Worm (Caenorhabditis elegans) whole organism, L2 larva: ENCODE data around the gene drh-1.

Source experiments
- C34F6.9 ChIP-seq: fragments of 150-350 bp; optimal IDR thresholded peaks from 2 replicates; lab custom pipeline; 2014; ENCODE audit warnings: missing biosample characterization, missing genetic modification characterization
- F13H6.1 ChIP-seq: sonication (generic microtip); optimal IDR thresholded peaks from 2 replicates; lab custom pipeline; 2016; ENCODE audit warnings: missing genetic modification characterization, missing compliant biosample characterization
- R02D3.7 ChIP-seq: fragments of 150-350 bp; optimal IDR thresholded peaks from 2 replicates; lab custom pipeline; 2014; ENCODE audit warnings: missing biosample characterization, missing genetic modification characterization
- Y55F3AM.14 ChIP-seq: fragments of 200-800 bp; sonication (Bioruptor generic); optimal IDR thresholded peaks from 2 replicates; lab custom pipeline; 2018; ENCODE audit warnings: mild to moderate bottlenecking, missing genetic modification characterization, missing compliant biosample characterization
- alr-1 ChIP-seq: fragments of 150-350 bp; optimal IDR thresholded peaks from 2 replicates; lab custom pipeline; 2014; ENCODE audit warnings: missing biosample characterization, missing genetic modification characterization
- ama-1 ChIP-seq: fragments of 150-350 bp; optimal IDR thresholded peaks from 2 replicates; lab custom pipeline; 2018; ENCODE audit warnings: inconsistent platforms
- blmp-1 ChIP-seq: sonication (generic microtip); optimal IDR thresholded peaks from 2 replicates; lab custom pipeline; 2017; ENCODE audit warnings: missing genetic modification characterization, mild to moderate bottlenecking, missing compliant biosample characterization, antibody characterized with exemption, moderate library complexity; ENCODE audit not compliant: insufficient read depth
- ceh-16 ChIP-seq: fragments of 150-350 bp; optimal IDR thresholded peaks from 2 replicates; lab custom pipeline; 2014; ENCODE audit warnings: missing biosample characterization, missing genetic modification characterization
- ceh-82 ChIP-seq: fragments of 150-350 bp; optimal IDR thresholded peaks from 2 replicates; lab custom pipeline; 2014; ENCODE audit warnings: missing biosample characterization, missing genetic modification characterization
- crh-2 ChIP-seq: sonication (generic microtip); optimal IDR thresholded peaks from 2 replicates; lab custom pipeline; 2017; ENCODE audit warnings: missing biosample characterization, missing genetic modification characterization
- dmd-4 ChIP-seq: sonication (generic microtip); optimal IDR thresholded peaks from 2 replicates; lab custom pipeline; 2017; ENCODE audit warnings: missing biosample characterization, missing genetic modification characterization
- egl-27 ChIP-seq: sonication (generic microtip); optimal IDR thresholded peaks from 3 replicates; lab custom pipeline; 2017; ENCODE audit warnings: missing biosample characterization, missing genetic modification reagents, missing genetic modification characterization
- elt-3 ChIP-seq: sonication (generic microtip); optimal IDR thresholded peaks from 2 replicates; lab custom pipeline; 2017; ENCODE audit warnings: missing biosample characterization, missing genetic modification characterization
- fos-1 ChIP-seq: fragments of 150-350 bp; optimal IDR thresholded peaks from 2 replicates; lab custom pipeline; 2014; ENCODE audit warnings: missing biosample characterization, missing genetic modification characterization
- gmeb-1 ChIP-seq: fragments of 150-350 bp; optimal IDR thresholded peaks from 2 replicates; lab custom pipeline; 2014; ENCODE audit warnings: missing biosample characterization, missing genetic modification characterization
- lin-11 ChIP-seq: fragments of 150-350 bp; sonication (generic microtip); optimal IDR thresholded peaks from 2 replicates; lab custom pipeline; 2014; ENCODE audit warnings: missing biosample characterization, missing genetic modification characterization, inconsistent platforms, mixed read lengths
- lin-13 ChIP-seq: fragments of 150-350 bp; optimal IDR thresholded peaks from 2 replicates; lab custom pipeline; 2014; ENCODE audit warnings: missing biosample characterization, missing genetic modification reagents, missing genetic modification characterization
- lin-39 ChIP-seq: fragments of 150-350 bp; optimal IDR thresholded peaks from 2 replicates; lab custom pipeline; 2014; ENCODE audit warnings: missing biosample characterization, missing genetic modification reagents, missing genetic modification characterization
- lsy-2 ChIP-seq, 2 experiments: fragments of 150-350 bp in 1 of 2; sonication (generic microtip) in 1 of 2; optimal IDR thresholded peaks; 2 replicates each; lab custom pipeline; 2014 to 2017; ENCODE audit warnings: missing biosample characterization in 2 of 2, missing genetic modification characterization in 2 of 2
- mab-5 ChIP-seq: fragments of 150-350 bp; optimal IDR thresholded peaks from 2 replicates; lab custom pipeline; 2014; ENCODE audit warnings: missing biosample characterization, missing genetic modification characterization
- mbf-1 ChIP-seq: sonication (generic microtip); optimal IDR thresholded peaks from 2 replicates; lab custom pipeline; 2017; ENCODE audit warnings: missing biosample characterization, missing genetic modification characterization
- mdl-1 ChIP-seq, 2 experiments: fragments of 150-350 bp in 1 of 2; sonication (generic microtip) in 1 of 2; optimal IDR thresholded peaks; 2 replicates each; lab custom pipeline; 2017; ENCODE audit warnings: missing biosample characterization in 2 of 2, missing genetic modification characterization in 2 of 2
- nhr-10 ChIP-seq: sonication (generic microtip); optimal IDR thresholded peaks from 2 replicates; lab custom pipeline; 2017; ENCODE audit warnings: missing biosample characterization, missing genetic modification characterization
- nhr-11 ChIP-seq: fragments of 150-350 bp; optimal IDR thresholded peaks from 2 replicates; lab custom pipeline; 2014; ENCODE audit warnings: missing biosample characterization, missing genetic modification characterization
- nhr-12 ChIP-seq: fragments of 150-350 bp; optimal IDR thresholded peaks from 2 replicates; lab custom pipeline; 2014; ENCODE audit warnings: missing biosample characterization, missing genetic modification characterization
- nhr-21 ChIP-seq: fragments of 150-350 bp; optimal IDR thresholded peaks from 2 replicates; lab custom pipeline; 2014; ENCODE audit warnings: missing biosample characterization, missing genetic modification characterization
- nhr-23 ChIP-seq: fragments of 150-350 bp; optimal IDR thresholded peaks from 2 replicates; lab custom pipeline; 2014; ENCODE audit warnings: missing biosample characterization, missing genetic modification reagents, missing genetic modification characterization
- nhr-237 ChIP-seq: fragments of 150-350 bp; optimal IDR thresholded peaks from 2 replicates; lab custom pipeline; 2014; ENCODE audit warnings: missing biosample characterization, missing genetic modification characterization
- nhr-25 ChIP-seq: fragments of 150-350 bp; sonication (generic microtip); optimal IDR thresholded peaks from 3 replicates; lab custom pipeline; 2014; ENCODE audit warnings: missing biosample characterization, missing genetic modification characterization
- nhr-6 ChIP-seq: fragments of 150-350 bp; optimal IDR thresholded peaks from 2 replicates; lab custom pipeline; 2014; ENCODE audit warnings: missing biosample characterization, missing genetic modification characterization
- nhr-77 ChIP-seq: fragments of 150-350 bp; optimal IDR thresholded peaks from 2 replicates; lab custom pipeline; 2014; ENCODE audit warnings: missing biosample characterization, missing genetic modification characterization
- peb-1 ChIP-seq: fragments of 150-350 bp; optimal IDR thresholded peaks from 2 replicates; lab custom pipeline; 2014; ENCODE audit warnings: missing biosample characterization, missing genetic modification characterization
- sem-4 ChIP-seq: fragments of 150-350 bp; optimal IDR thresholded peaks from 2 replicates; lab custom pipeline; 2014; ENCODE audit warnings: missing biosample characterization, missing genetic modification reagents, missing genetic modification characterization
- skn-1 ChIP-seq: sonication (generic microtip); optimal IDR thresholded peaks from 2 replicates; lab custom pipeline; 2017; ENCODE audit warnings: missing biosample characterization, missing genetic modification characterization
- sma-3 ChIP-seq: sonication (generic microtip); optimal IDR thresholded peaks from 2 replicates; lab custom pipeline; 2016; ENCODE audit warnings: missing genetic modification reagents, missing genetic modification characterization, missing compliant biosample characterization
- sma-9 ChIP-seq, 2 experiments: fragments of 150-350 bp in 1 of 2; sonication (generic microtip) in 1 of 2; optimal IDR thresholded peaks; 2 replicates each; lab custom pipeline; 2014 to 2016; ENCODE audit warnings: missing genetic modification characterization in 2 of 2, mild to moderate bottlenecking in 1 of 2, missing biosample characterization in 1 of 2, missing compliant biosample characterization in 1 of 2, missing genetic modification reagents in 1 of 2, moderate library complexity in 1 of 2
- snpc-4 ChIP-seq: fragments of 150-350 bp; optimal IDR thresholded peaks from 2 replicates; lab custom pipeline; 2014; ENCODE audit warnings: missing biosample characterization, missing genetic modification characterization
- unc-39 ChIP-seq: fragments of 150-350 bp; optimal IDR thresholded peaks from 2 replicates; lab custom pipeline; 2014; ENCODE audit warnings: missing biosample characterization, missing genetic modification characterization
- unc-55 ChIP-seq: fragments of 150-350 bp; sonication (generic microtip); optimal IDR thresholded peaks from 3 replicates; lab custom pipeline; 2014; ENCODE audit warnings: missing biosample characterization, missing genetic modification reagents, missing genetic modification characterization
- unc-62 ChIP-seq: fragments of 150-350 bp; optimal IDR thresholded peaks from 2 replicates; lab custom pipeline; 2014; ENCODE audit warnings: missing biosample characterization, missing genetic modification reagents, missing genetic modification characterization
- ztf-1 ChIP-seq: fragments of 200-800 bp; sonication (Bioruptor generic); conservative IDR thresholded peaks from 2 replicates; pipeline ENCODE4 v1.3.6; 2022; ENCODE audit warnings: missing genetic modification characterization, missing compliant biosample characterization
- ztf-11 ChIP-seq: sonication (generic microtip); optimal IDR thresholded peaks from 2 replicates; lab custom pipeline; 2017; ENCODE audit warnings: missing biosample characterization, missing genetic modification characterization
- ztf-4 ChIP-seq: fragments of 150-350 bp; optimal IDR thresholded peaks from 2 replicates; lab custom pipeline; 2014; ENCODE audit warnings: missing biosample characterization, missing genetic modification characterization

drh-1 gene

ce11 chrIV:6631704-6632272 is 18.6 kb upstream of the drh-1 start, which contains the start of the genes cest-5.1 and C01B10.9 (continued):
- TF ChIP-seq sma-9 (GFP tag; optimal IDR thresholded peaks at IDR 0.05; lab: Kevin White, UChicago) (peak; percentile 82), sma-9 (tag; optimal IDR thresholded peaks at IDR 0.05; lab: Kevin White, UChicago) (no peak), crh-2 (tag; lab: Kevin White, UChicago) (peak; percentile 61), ceh-16 (tag; lab: Kevin White, UChicago) (no peak), ztf-1 (GFP tag; lab: Robert Waterston, UW) (no peak), unc-39 (tag; lab: Kevin White, UChicago) (no peak), nhr-10 (tag; lab: Kevin White, UChicago) (no peak), lin-39 (no peak), nhr-237 (tag; lab: Kevin White, UChicago) (no peak), lin-11 (tag; lab: Kevin White, UChicago) (peak; percentile 33), blmp-1 (no peak), egl-27 (tag; lab: Kevin White, UChicago) (no peak), mbf-1 (no peak), R02D3.7 (tag; lab: Kevin White, UChicago) (peak; percentile 11), nhr-23 (tag; lab: Kevin White, UChicago) (no peak)

ce11 chrIV:6627798-6628197 is 14.6 kb upstream of the drh-1 start, which contains the start of gene cest-5.2:
cest-5.2 (minus strand) TSS chrIV:6627925.
- TF ChIP-seq ceh-16 (tag; lab: Kevin White, UChicago) (no peak), sem-4 (tag; lab: Kevin White, UChicago) (no peak), fos-1 (peak; percentile 25)
- TF ChIP-seq, all 48 proteins: peak for 1

- TF ChIP-seq nhr-6 (tag; lab: Kevin White, UChicago): no peak
- TF ChIP-seq nhr-237 (tag; lab: Kevin White, UChicago): no peak
- no peak for TF ChIP-seq nhr-10 (tag; lab: Kevin White, UChicago)
- no peak for TF ChIP-seq egl-27 (tag; lab: Kevin White, UChicago)
- TF ChIP-seq unc-55 (GFP tag; lab: Kevin White, UChicago): no peak
- no peak for TF ChIP-seq snpc-4 (tag; lab: Kevin White, UChicago)
- TF ChIP-seq mbf-1: no peak
- TF ChIP-seq skn-1: no peak
- TF ChIP-seq unc-39 (tag; lab: Kevin White, UChicago): no peak
- no peak for TF ChIP-seq crh-2 (tag; lab: Kevin White, UChicago)
- TF ChIP-seq fos-1: no peak
- TF ChIP-seq peb-1 (tag; lab: Kevin White, UChicago): no peak
- TF ChIP-seq lsy-2 (tag; optimal IDR thresholded peaks at IDR 0.05; lab: Kevin White, UChicago): no peak
- no peak for TF ChIP-seq nhr-21 (tag; lab: Kevin White, UChicago)
- TF ChIP-seq unc-62 (GFP tag; lab: Kevin White, UChicago): no peak
- TF ChIP-seq elt-3 (tag; lab: Kevin White, UChicago): no peak
Measured at ce11 chrIV:6623390-6623789, 10.2 kb upstream of the drh-1 start, which contains the start of gene C01B10.44. C01B10.44 (plus strand) TSS chrIV:6623690.

- TF ChIP-seq lin-13 (GFP tag; lab: Kevin White, UChicago) (no peak), mbf-1 (no peak), F13H6.1 (tag; lab: Kevin White, UChicago) (no peak), snpc-4 (tag; lab: Kevin White, UChicago) (no peak), nhr-25 (peak; percentile 35), gmeb-1 (peak; percentile 41), mdl-1 (tag; optimal IDR thresholded peaks at IDR 0.05; lab: Kevin White, UChicago) (no peak), lsy-2 (tag; optimal IDR thresholded peaks at IDR 0.05; lab: Kevin White, UChicago) (no peak), fos-1 (peak; percentile 66), elt-3 (tag; lab: Kevin White, UChicago) (no peak), sem-4 (tag; lab: Kevin White, UChicago) (no peak), ztf-11 (tag; lab: Kevin White, UChicago) (no peak), nhr-12 (tag; lab: Kevin White, UChicago) (no peak), lin-11 (tag; lab: Kevin White, UChicago) (no peak), mab-5 (tag; lab: Kevin White, UChicago) (no peak), R02D3.7 (tag; lab: Kevin White, UChicago) (no peak), ceh-82 (tag; lab: Kevin White, UChicago) (no peak), nhr-6 (tag; lab: Kevin White, UChicago) (no peak), nhr-77 (tag; lab: Kevin White, UChicago) (no peak), nhr-23 (tag; lab: Kevin White, UChicago) (no peak), nhr-11 (tag; lab: Kevin White, UChicago) (no peak), dmd-4 (no peak), nhr-237 (tag; lab: Kevin White, UChicago) (no peak), ztf-1 (GFP tag; lab: Robert Waterston, UW) (no peak), unc-55 (GFP tag; lab: Kevin White, UChicago) (no peak), Y55F3AM.14 (GFP tag; lab: Kevin White, UChicago) (no peak), egl-27 (tag; lab: Kevin White, UChicago) (no peak), alr-1 (tag; lab: Kevin White, UChicago) (no peak), sma-3 (GFP tag; lab: Kevin White, UChicago) (peak; percentile 52), ceh-16 (tag; lab: Kevin White, UChicago) (no peak), C34F6.9 (tag; lab: Kevin White, UChicago) (no peak), sma-9 (GFP tag; optimal IDR thresholded peaks at IDR 0.05; lab: Kevin White, UChicago) (no peak), sma-9 (tag; optimal IDR thresholded peaks at IDR 0.05; lab: Kevin White, UChicago) (no peak), ztf-4 (tag; lab: Kevin White, UChicago) (no peak), ama-1 (lab: Kevin White, UChicago) (no peak), blmp-1 (peak; percentile 11)
Measured at ce11 chrIV:6622142-6622541, 9.0 kb upstream of the drh-1 start.
